Fruit fly (Drosophila melanogaster) whole organism, embryonic: ENCODE data around the gene CG15741.

Source experiments
- Atf3 ChIP-seq: fragments of 200-800 bp; sonication (Bioruptor generic); optimal IDR thresholded peaks from 3 replicates; lab custom pipeline; 2016; ENCODE audit warnings: missing biosample characterization, missing genetic modification characterization
- CG10274 ChIP-seq: fragments of 200-800 bp; sonication (Bioruptor generic); optimal IDR thresholded peaks from 3 replicates; lab custom pipeline; 2017; ENCODE audit warnings: missing biosample characterization, mild to moderate bottlenecking, missing genetic modification characterization
- CG10462 ChIP-seq: fragments of 200-800 bp; sonication (Bioruptor generic); optimal IDR thresholded peaks from 2 replicates; lab custom pipeline; 2016; ENCODE audit warnings: missing biosample characterization, missing genetic modification characterization
- CG10565 ChIP-seq: fragments of 200-800 bp; sonication (Bioruptor generic); optimal IDR thresholded peaks from 3 replicates; lab custom pipeline; 2016; ENCODE audit warnings: missing biosample characterization, mild to moderate bottlenecking, missing genetic modification characterization
- CG12942 ChIP-seq: fragments of 200-800 bp; sonication (Bioruptor generic); optimal IDR thresholded peaks from 3 replicates; lab custom pipeline; 2016; ENCODE audit warnings: missing biosample characterization, missing genetic modification characterization
- CG13123 ChIP-seq: fragments of 200-800 bp; sonication (Bioruptor generic); optimal IDR thresholded peaks from 2 replicates; lab custom pipeline; 2016; ENCODE audit warnings: missing biosample characterization, missing genetic modification characterization
- CG13296 ChIP-seq: fragments of 200-800 bp; sonication (Bioruptor generic); optimal IDR thresholded peaks from 3 replicates; lab custom pipeline; 2018; ENCODE audit warnings: missing biosample characterization, mild to moderate bottlenecking, missing genetic modification characterization
- CG13624 ChIP-seq: fragments of 200-800 bp; sonication (Bioruptor generic); optimal IDR thresholded peaks from 2 replicates; lab custom pipeline; 2016; ENCODE audit warnings: missing biosample characterization, missing genetic modification characterization
- CG13775 ChIP-seq: fragments of 200-800 bp; sonication (Bioruptor generic); optimal IDR thresholded peaks from 3 replicates; lab custom pipeline; 2017; ENCODE audit warnings: missing biosample characterization, mild to moderate bottlenecking, missing genetic modification characterization
- CG15269 ChIP-seq: fragments of 200-800 bp; sonication (Bioruptor generic); optimal IDR thresholded peaks from 2 replicates; lab custom pipeline; 2018; ENCODE audit warnings: missing biosample characterization, mild to moderate bottlenecking, missing genetic modification characterization, moderate library complexity
- CG1529 ChIP-seq: fragments of 200-800 bp; sonication (Bioruptor generic); optimal IDR thresholded peaks from 3 replicates; lab custom pipeline; 2018; ENCODE audit warnings: missing biosample characterization, missing genetic modification characterization
- CG15514 ChIP-seq: fragments of 200-800 bp; sonication (Bioruptor generic); optimal IDR thresholded peaks from 3 replicates; lab custom pipeline; 2017; ENCODE audit warnings: missing biosample characterization, missing genetic modification characterization, mild to moderate bottlenecking, moderate library complexity, missing genetic modification reagents
- CG2678 ChIP-seq: fragments of 200-800 bp; sonication (Bioruptor generic); optimal IDR thresholded peaks from 3 replicates; lab custom pipeline; 2019; ENCODE audit warnings: missing biosample characterization, mild to moderate bottlenecking, missing genetic modification characterization, moderate library complexity
- CG3065 ChIP-seq: fragments of 200-800 bp; sonication (Bioruptor generic); optimal IDR thresholded peaks from 2 replicates; lab custom pipeline; 2016; ENCODE audit warnings: missing biosample characterization, missing genetic modification characterization
- CG3281 ChIP-seq: fragments of 200-800 bp; sonication (Bioruptor generic); optimal IDR thresholded peaks from 3 replicates; lab custom pipeline; 2017; ENCODE audit warnings: missing biosample characterization, mild to moderate bottlenecking, missing genetic modification characterization
- CG34422 ChIP-seq: fragments of 200-800 bp; sonication (Bioruptor generic); IDR thresholded peaks from 3 replicates; pipeline ENCODE4 v1.3.6; 2022; ENCODE audit warnings: missing biosample characterization, missing genetic modification characterization
- CG3838 ChIP-seq: fragments of 200-800 bp; sonication (Bioruptor generic); optimal IDR thresholded peaks from 3 replicates; lab custom pipeline; 2016; ENCODE audit warnings: missing biosample characterization, missing genetic modification characterization
- CG42726 ChIP-seq: fragments of 200-800 bp; sonication (Bioruptor generic); IDR thresholded peaks from 2 replicates; pipeline ENCODE4 v1.3.6; 2022; ENCODE audit warnings: missing biosample characterization, missing genetic modification characterization; ENCODE audit not compliant: partially characterized antibody
- CG4730 ChIP-seq: fragments of 200-800 bp; sonication (Bioruptor generic); IDR thresholded peaks from 2 replicates; pipeline ENCODE4 v1.3.6; 2022; ENCODE audit warnings: missing biosample characterization, missing genetic modification characterization
- CG4820 ChIP-seq: fragments of 200-800 bp; sonication (Bioruptor generic); optimal IDR thresholded peaks from 3 replicates; lab custom pipeline; 2016; ENCODE audit warnings: missing biosample characterization, missing genetic modification characterization
- CG6854 ChIP-seq: fragments of 200-800 bp; sonication (Bioruptor generic); optimal IDR thresholded peaks from 3 replicates; lab custom pipeline; 2017; ENCODE audit warnings: missing biosample characterization, mild to moderate bottlenecking, missing genetic modification characterization
- CHES-1-like ChIP-seq: fragments of 200-800 bp; sonication (Bioruptor generic); optimal IDR thresholded peaks from 2 replicates; lab custom pipeline; 2016; ENCODE audit warnings: missing biosample characterization, missing genetic modification characterization
- Gsc ChIP-seq: fragments of 200-800 bp; sonication (Bioruptor generic); IDR thresholded peaks from 2 replicates; pipeline ENCODE4 v1.3.6; 2022; ENCODE audit warnings: missing biosample characterization, missing genetic modification characterization
- HLH54F ChIP-seq: fragments of 200-800 bp; sonication (Bioruptor generic); optimal IDR thresholded peaks from 3 replicates; lab custom pipeline; 2016; ENCODE audit warnings: missing biosample characterization, missing genetic modification characterization
- HmgD ChIP-seq: fragments of 200-800 bp; sonication (Bioruptor generic); optimal IDR thresholded peaks from 3 replicates; lab custom pipeline; 2016; ENCODE audit warnings: missing biosample characterization, missing genetic modification characterization
- HmgZ ChIP-seq: fragments of 200-800 bp; sonication (Bioruptor generic); optimal IDR thresholded peaks from 2 replicates; lab custom pipeline; 2018; ENCODE audit warnings: missing biosample characterization, mild to moderate bottlenecking, missing genetic modification characterization
- Sry-β ChIP-seq: fragments of 200-800 bp; sonication (Bioruptor generic); optimal IDR thresholded peaks from 2 replicates; lab custom pipeline; 2018; ENCODE audit warnings: missing biosample characterization, mild to moderate bottlenecking, missing genetic modification characterization, moderate library complexity
- Stat92E ChIP-seq, 3 experiments: fragments of >200 bp in 2 of 3; fragments of 200-800 bp in 1 of 3; sonication (Bioruptor generic) in 1 of 3; optimal IDR thresholded peaks; 2 replicates each; lab custom pipeline; 2017 to 2019; ENCODE audit warnings: missing biosample characterization in 3 of 3, missing genetic modification characterization in 3 of 3, mild to moderate bottlenecking in 1 of 3, moderate library complexity in 1 of 3
- Xbp1 ChIP-seq: fragments of 200-800 bp; sonication (Bioruptor generic); optimal IDR thresholded peaks from 3 replicates; lab custom pipeline; 2016; ENCODE audit warnings: missing biosample characterization, mild to moderate bottlenecking, missing genetic modification characterization
- YL-1 ChIP-seq: fragments of 200-800 bp; sonication (Bioruptor generic); optimal IDR thresholded peaks from 3 replicates; lab custom pipeline; 2017; ENCODE audit warnings: missing biosample characterization, mild to moderate bottlenecking, missing genetic modification characterization
- chif ChIP-seq, 2 experiments: fragments of 200-800 bp; sonication (Bioruptor generic); optimal IDR thresholded peaks; 3 replicates each; lab custom pipeline; 2016; ENCODE audit warnings: missing biosample characterization in 2 of 2, missing genetic modification characterization in 2 of 2
- chm ChIP-seq: fragments of 200-800 bp; sonication (Bioruptor generic); IDR thresholded peaks from 2 replicates; pipeline ENCODE4 v1.3.6; 2022; ENCODE audit warnings: missing biosample characterization, missing genetic modification characterization
- crp ChIP-seq, 2 experiments: fragments of 200-800 bp; sonication (Bioruptor generic); optimal IDR thresholded peaks; 2 replicates in 1 of 2; 3 replicates in 1 of 2; lab custom pipeline; 2017; ENCODE audit warnings: missing biosample characterization in 2 of 2, missing genetic modification characterization in 2 of 2, mild to moderate bottlenecking in 1 of 2, moderate library complexity in 1 of 2
- danr ChIP-seq: fragments of 200-800 bp; sonication (Bioruptor generic); IDR thresholded peaks from 2 replicates; pipeline ENCODE4 v1.3.6; 2022; ENCODE audit warnings: missing biosample characterization, missing genetic modification characterization
- dpn ChIP-seq, 2 experiments: fragments of 200-800 bp; sonication (Bioruptor generic); optimal IDR thresholded peaks; 3 replicates each; lab custom pipeline; 2016; ENCODE audit warnings: missing biosample characterization in 2 of 2, missing genetic modification characterization in 2 of 2
- dysf ChIP-seq: fragments of 200-800 bp; sonication (Bioruptor generic); IDR thresholded peaks from 3 replicates; pipeline ENCODE4 v1.3.6; 2022; ENCODE audit warnings: missing biosample characterization, missing genetic modification characterization
- h ChIP-seq: fragments of >200 bp; optimal IDR thresholded peaks from 2 replicates; lab custom pipeline; 2017
- hb ChIP-seq: fragments of 200-800 bp; sonication (Bioruptor generic); IDR thresholded peaks from 3 replicates; pipeline ENCODE4 v1.3.6; 2022; ENCODE audit warnings: missing biosample characterization, missing genetic modification characterization; ENCODE audit not compliant: partially characterized antibody
- otp ChIP-seq: fragments of 200-800 bp; sonication (Bioruptor generic); IDR thresholded peaks from 3 replicates; pipeline ENCODE4, ENCODE4 v1.3.6; 2022; ENCODE audit warnings: missing biosample characterization, missing genetic modification characterization
- peb ChIP-seq: fragments of 200-800 bp; sonication (Bioruptor generic); IDR thresholded peaks from 2 replicates; pipeline ENCODE4 v1.3.6; 2022; ENCODE audit warnings: missing biosample characterization, missing genetic modification characterization
- pfk ChIP-seq: fragments of 200-800 bp; sonication (Bioruptor generic); optimal IDR thresholded peaks from 2 replicates; lab custom pipeline; 2018; ENCODE audit warnings: missing biosample characterization, mild to moderate bottlenecking, missing genetic modification characterization, moderate library complexity
- prd ChIP-seq, 3 experiments: fragments of >200 bp in 2 of 3; fragments of 200-800 bp in 1 of 3; sonication (Bioruptor generic) in 1 of 3; optimal IDR thresholded peaks in 2 of 3; IDR thresholded peaks in 1 of 3; 2 replicates in 2 of 3; 3 replicates in 1 of 3; pipeline versions ENCODE4 v1.3.6 to Lab custom; 2017 to 2022; ENCODE audit warnings: missing biosample characterization in 1 of 3, missing genetic modification characterization in 1 of 3
- sens-2 ChIP-seq: fragments of 200-800 bp; sonication (Bioruptor generic); IDR thresholded peaks from 2 replicates; pipeline ENCODE4 v1.3.6; 2022; ENCODE audit warnings: missing biosample characterization, missing genetic modification characterization
- slou ChIP-seq: fragments of 200-800 bp; sonication (Bioruptor generic); optimal IDR thresholded peaks from 3 replicates; lab custom pipeline; 2016; ENCODE audit warnings: missing biosample characterization, missing genetic modification characterization
- tio ChIP-seq: fragments of 200-800 bp; sonication (Bioruptor generic); optimal IDR thresholded peaks from 2 replicates; lab custom pipeline; 2017; ENCODE audit warnings: missing biosample characterization, missing genetic modification characterization, inconsistent platforms
- twi ChIP-seq: fragments of 200-800 bp; optimal IDR thresholded peaks from 2 replicates; lab custom pipeline; 2019; ENCODE audit warnings: missing biosample characterization, mild to moderate bottlenecking, missing genetic modification characterization, moderate library complexity
- tx ChIP-seq: fragments of 200-800 bp; sonication (Bioruptor generic); optimal IDR thresholded peaks from 2 replicates; lab custom pipeline; 2016; ENCODE audit warnings: missing biosample characterization, missing genetic modification characterization
- vnd ChIP-seq: fragments of 200-800 bp; sonication (Bioruptor generic); IDR thresholded peaks from 3 replicates; pipeline ENCODE4 v1.3.6; 2022; ENCODE audit warnings: missing biosample characterization, missing genetic modification characterization; ENCODE audit not compliant: partially characterized antibody
- z ChIP-seq: fragments of 200-800 bp; sonication (Bioruptor generic); IDR thresholded peaks from 3 replicates; pipeline ENCODE4 v1.3.6; 2022; ENCODE audit warnings: missing biosample characterization, missing genetic modification characterization

The CG15741 gene

DNA sequence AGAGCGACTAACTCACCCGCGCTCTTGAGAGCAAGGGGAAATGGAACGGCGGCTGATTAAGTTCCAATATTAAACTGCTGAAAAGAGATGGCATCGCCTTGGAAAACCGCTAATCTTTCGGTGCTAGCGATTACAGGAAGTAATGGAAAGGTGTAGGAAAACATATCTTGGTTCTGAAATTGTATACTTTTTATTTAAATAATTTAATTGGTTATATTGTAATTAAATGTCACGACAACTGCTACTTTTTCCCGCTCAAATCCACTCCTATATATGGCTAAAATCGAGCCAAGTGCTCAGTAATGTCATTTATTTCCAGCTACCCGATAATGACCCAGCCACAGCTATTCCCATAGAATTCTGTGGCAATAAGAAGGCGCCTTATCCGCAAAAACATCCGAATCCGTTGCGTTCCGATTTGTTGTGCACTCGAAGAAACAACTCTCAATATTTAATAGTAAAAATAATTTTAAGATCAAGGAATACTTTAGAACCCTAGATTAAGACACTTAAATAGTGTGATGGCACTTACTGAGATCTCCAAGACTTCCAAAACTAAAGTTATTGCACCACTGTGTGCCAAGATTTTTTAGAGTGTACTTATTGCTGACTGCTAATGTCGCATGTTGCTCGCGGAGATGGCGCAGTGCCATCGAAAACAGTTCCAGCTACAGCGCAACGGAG, 49.5 kb downstream of the CG15741 start (continued):
- TF ChIP-seq CG4820 (GFP tag; lab: Kevin White, UChicago) (peak; percentile 67), Gsc (GFP tag; lab: Robert Waterston, UW) (no peak), h (no peak), CG1529 (peak; percentile 29), Xbp1 (peak; percentile 81), CG13624 (GFP tag; lab: Kevin White, UChicago) (peak; percentile 57), hb (GFP tag; lab: Robert Waterston, UW) (no peak), otp (GFP tag; lab: Robert Waterston, UW) (peak; percentile 79), CG15514 (peak; percentile 56), CG42726 (GFP tag; lab: Robert Waterston, UW) (no peak), CG12942 (peak; percentile 61), crp (GFP tag; optimal IDR thresholded peaks at IDR 0.05; lab: Kevin White, UChicago) (peak in 1 of 2 experiments; percentile 17), slou (GFP tag; lab: Kevin White, UChicago) (no peak), CG10565 (GFP tag; lab: Kevin White, UChicago) (no peak), CG13123 (GFP tag; lab: Kevin White, UChicago) (peak; percentile 54), CG13775 (GFP tag; lab: Kevin White, UChicago) (peak; percentile 52), CG3838 (GFP tag; lab: Kevin White, UChicago) (peak; percentile 31), CG3065 (no peak), CG6854 (GFP tag; lab: Kevin White, UChicago) (peak; percentile 46), CG10274 (GFP tag; lab: Kevin White, UChicago) (peak; percentile 10), Stat92E (GFP tag; optimal IDR thresholded peaks at IDR 0.05; lab: Kevin White, UChicago) (no peak), dysf (peak; percentile 82), HmgD (GFP tag; lab: Kevin White, UChicago) (no peak), chm (peak; percentile 72), pfk (no peak), vnd (GFP tag; lab: Robert Waterston, UW) (no peak), YL-1 (no peak), prd (optimal IDR thresholded peaks at IDR 0.05; lab: Kevin White, UChicago) (no peak), prd (GFP tag; IDR thresholded peaks at IDR 0.05; lab: Robert Waterston, UW) (peak; percentile 81), Atf3 (GFP tag; lab: Kevin White, UChicago) (peak; percentile 30), HmgZ (tag; lab: Kevin White, UChicago) (peak; percentile 51), CHES-1-like (GFP tag; lab: Kevin White, UChicago) (peak; percentile 24), tio (GFP tag; lab: Kevin White, UChicago) (peak; percentile 62), Sry-β (GFP tag; lab: Kevin White, UChicago) (peak; percentile 84), CG3281 (GFP tag; lab: Kevin White, UChicago) (peak; percentile 63), peb (GFP tag; lab: Robert Waterston, UW) (peak; percentile 21; the same call in 1 of the 2 replicates), sens-2 (GFP tag; lab: Robert Waterston, UW) (peak; percentile 40; the same call in 1 of the 2 replicates), z (no peak), twi (tag; lab: Kevin White, UChicago) (peak; percentile 22), CG10462 (peak; percentile 47), danr (peak; percentile 61), CG34422 (GFP tag; lab: Robert Waterston, UW) (peak; percentile 74; the same call in 2 of the 3 replicates), CG2678 (peak; percentile 80), CG15269 (tag; lab: Kevin White, UChicago) (peak; percentile 81), dpn (GFP tag; optimal IDR thresholded peaks at IDR 0.05; lab: Kevin White, UChicago) (peak; percentile 55 to 67), tx (GFP tag; lab: Kevin White, UChicago) (peak; percentile 33), HLH54F (peak; percentile 38), CG13296 (peak; percentile 54), chif (GFP tag; optimal IDR thresholded peaks at IDR 0.05; lab: Kevin White, UChicago) (peak; percentile 46 to 65), CG4730 (GFP tag; lab: Robert Waterston, UW) (peak; percentile 50; the same call in 1 of the 2 replicates)
